Worm (Caenorhabditis elegans) whole organism, young adult: Measurements from ENCODE around the gene lido-1.
A peak's percentile ranks its signal among the peaks of the same experiment; 100 is the strongest.

ENCODE experiments used
- C17E4.6 ChIP-seq: fragments of 200-800 bp; sonication (Bioruptor generic); IDR thresholded peaks from 2 replicates; pipeline ENCODE4 v1.3.6; 2022; ENCODE audit warnings: missing genetic modification reagents, missing genetic modification characterization, missing compliant biosample characterization
- F22D6.2 ChIP-seq: sonication (generic microtip); optimal IDR thresholded peaks from 2 replicates; lab custom pipeline; 2016; ENCODE audit warnings: mild to moderate bottlenecking, missing genetic modification characterization, missing compliant biosample characterization
- F33H1.4 ChIP-seq: fragments of 200-800 bp; sonication (Bioruptor generic); IDR thresholded peaks from 2 replicates; pipeline ENCODE4 v1.3.6; 2022; ENCODE audit warnings: missing genetic modification reagents, missing genetic modification characterization, missing compliant biosample characterization
- F49E8.2 ChIP-seq: sonication (generic microtip); optimal IDR thresholded peaks from 3 replicates; lab custom pipeline; 2017; ENCODE audit warnings: missing genetic modification characterization, mild to moderate bottlenecking, missing compliant biosample characterization, antibody characterized with exemption, moderate library complexity; ENCODE audit not compliant: insufficient read depth
- K11D2.4 ChIP-seq: fragments of 200-800 bp; sonication (Bioruptor generic); IDR thresholded peaks from 2 replicates; pipeline ENCODE4 v1.3.6; 2022; ENCODE audit warnings: missing genetic modification reagents, missing genetic modification characterization, missing compliant biosample characterization
- Y53F4B.3 ChIP-seq: fragments of 200-800 bp; sonication (Bioruptor generic); IDR thresholded peaks from 2 replicates; pipeline ENCODE4 v1.3.6; 2022; ENCODE audit warnings: missing genetic modification reagents, missing genetic modification characterization, missing compliant biosample characterization
- Y53G8AR.9 ChIP-seq: fragments of 200-800 bp; sonication (Bioruptor generic); conservative IDR thresholded peaks from 2 replicates; pipeline ENCODE4 v1.3.6; 2022; ENCODE audit warnings: missing genetic modification reagents, missing genetic modification characterization, missing compliant biosample characterization
- Y79H2A.3 ChIP-seq: fragments of 200-800 bp; sonication (Bioruptor generic); conservative IDR thresholded peaks from 2 replicates; pipeline ENCODE4 v1.3.6; 2022; ENCODE audit warnings: missing genetic modification reagents, missing genetic modification characterization, missing compliant biosample characterization
- akir-1 ChIP-seq: fragments of 200-800 bp; sonication (Bioruptor generic); optimal IDR thresholded peaks from 2 replicates; lab custom pipeline; 2018; ENCODE audit warnings: mild to moderate bottlenecking, missing genetic modification characterization, moderate library complexity, missing compliant biosample characterization
- aptf-2 ChIP-seq: fragments of 200-800 bp; sonication (Bioruptor generic); conservative IDR thresholded peaks from 2 replicates; pipeline ENCODE4 v1.3.6; 2022; ENCODE audit warnings: missing genetic modification reagents, missing genetic modification characterization, missing compliant biosample characterization
- athp-1 ChIP-seq: sonication (generic microtip); optimal IDR thresholded peaks from 2 replicates; lab custom pipeline; 2017; ENCODE audit warnings: mild to moderate bottlenecking, missing genetic modification characterization, missing compliant biosample characterization
- attf-6 ChIP-seq: fragments of 200-800 bp; sonication (Bioruptor generic); IDR thresholded peaks from 2 replicates; pipeline ENCODE4 v1.3.6; 2022; ENCODE audit warnings: missing genetic modification reagents, missing genetic modification characterization, missing compliant biosample characterization
- bed-2 ChIP-seq: fragments of 200-800 bp; sonication (Bioruptor generic); IDR thresholded peaks from 2 replicates; pipeline ENCODE4 v1.3.6; 2022; ENCODE audit warnings: missing genetic modification reagents, missing genetic modification characterization, missing compliant biosample characterization
- cebp-1 ChIP-seq, 2 experiments: fragments of 200-800 bp in 1 of 2; sonication (Bioruptor generic) in 1 of 2; sonication (generic microtip) in 1 of 2; IDR thresholded peaks in 1 of 2; optimal IDR thresholded peaks in 1 of 2; 2 replicates each; pipeline versions ENCODE4 v1.3.6 to Lab custom; 2017 to 2022; ENCODE audit warnings: missing compliant biosample characterization in 2 of 2, missing genetic modification characterization in 2 of 2, mild to moderate bottlenecking in 1 of 2, missing genetic modification reagents in 1 of 2, moderate library complexity in 1 of 2
- ceh-91 ChIP-seq: fragments of 200-800 bp; sonication (Bioruptor generic); IDR thresholded peaks from 2 replicates; pipeline ENCODE4 v1.3.6; 2022; ENCODE audit warnings: missing genetic modification reagents, missing genetic modification characterization, missing compliant biosample characterization
- dpff-1 ChIP-seq: sonication (generic microtip); optimal IDR thresholded peaks from 2 replicates; lab custom pipeline; 2017; ENCODE audit warnings: mild to moderate bottlenecking, missing genetic modification characterization, missing compliant biosample characterization
- gei-17 ChIP-seq: fragments of 200-800 bp; sonication (Bioruptor generic); optimal IDR thresholded peaks from 2 replicates; lab custom pipeline; 2018; ENCODE audit warnings: mild to moderate bottlenecking, missing genetic modification characterization, missing compliant biosample characterization
- him-1 ChIP-seq: sonication (generic microtip); optimal IDR thresholded peaks from 2 replicates; lab custom pipeline; 2016; ENCODE audit warnings: missing genotype, missing genetic modification reagents, missing genetic modification characterization, missing compliant biosample characterization
- hmg-1.2 ChIP-seq: fragments of 200-800 bp; sonication (Bioruptor generic); IDR thresholded peaks from 2 replicates; pipeline ENCODE4 v1.3.6; 2022; ENCODE audit warnings: missing genetic modification reagents, missing genetic modification characterization, missing compliant biosample characterization
- hrde-1 ChIP-seq: sonication (generic microtip); optimal IDR thresholded peaks from 2 replicates; lab custom pipeline; 2016; ENCODE audit warnings: missing genetic modification characterization, mild to moderate bottlenecking, missing compliant biosample characterization, moderate library complexity, missing genotype, missing genetic modification reagents, borderline replicate concordance
- lag-1 ChIP-seq: fragments of 200-800 bp; sonication (Bioruptor generic); IDR thresholded peaks from 2 replicates; pipeline ENCODE4 v1.3.6; 2022; ENCODE audit warnings: missing genetic modification reagents, missing genetic modification characterization, missing compliant biosample characterization
- let-526 ChIP-seq: fragments of 200-800 bp; sonication (Bioruptor generic); IDR thresholded peaks from 2 replicates; pipeline ENCODE4 v1.3.6; 2022; ENCODE audit warnings: missing genetic modification reagents, missing genetic modification characterization, missing compliant biosample characterization
- lin-54 ChIP-seq: fragments of 200-800 bp; sonication (Bioruptor generic); optimal IDR thresholded peaks from 2 replicates; lab custom pipeline; 2018; ENCODE audit warnings: mild to moderate bottlenecking, missing genetic modification characterization, missing compliant biosample characterization
- lir-1 ChIP-seq: fragments of 200-800 bp; sonication (Bioruptor generic); conservative IDR thresholded peaks from 2 replicates; pipeline ENCODE4 v1.3.6; 2022; ENCODE audit warnings: missing genetic modification reagents, missing genetic modification characterization, missing compliant biosample characterization
- lsl-1 ChIP-seq: fragments of 200-800 bp; sonication (Bioruptor generic); optimal IDR thresholded peaks from 2 replicates; lab custom pipeline; 2018; ENCODE audit warnings: mild to moderate bottlenecking, missing genetic modification characterization, moderate library complexity, missing compliant biosample characterization
- madf-8 ChIP-seq: fragments of 200-800 bp; sonication (Bioruptor generic); conservative IDR thresholded peaks from 2 replicates; pipeline ENCODE4 v1.3.6; 2022; ENCODE audit warnings: missing genetic modification reagents, missing genetic modification characterization, missing compliant biosample characterization
- nhr-27 ChIP-seq: fragments of 200-800 bp; sonication (Bioruptor generic); optimal IDR thresholded peaks from 2 replicates; lab custom pipeline; 2018; ENCODE audit warnings: mild to moderate bottlenecking, missing genetic modification characterization, moderate library complexity, missing compliant biosample characterization
- rcor-1 ChIP-seq: fragments of 200-800 bp; sonication (Bioruptor generic); IDR thresholded peaks from 2 replicates; pipeline ENCODE4 v1.3.6; 2022; ENCODE audit warnings: missing genetic modification reagents, missing genetic modification characterization, missing compliant biosample characterization
- rec-8 ChIP-seq, 2 experiments: sonication (generic microtip); optimal IDR thresholded peaks; 2 replicates each; lab custom pipeline; 2016; ENCODE audit warnings: mild to moderate bottlenecking in 2 of 2, missing genetic modification characterization in 2 of 2, missing genetic modification reagents in 2 of 2, missing genotype in 2 of 2, missing biosample characterization in 1 of 2, missing compliant biosample characterization in 1 of 2, moderate library complexity in 1 of 2
- snpc-1.3 ChIP-seq: sonication (generic microtip); optimal IDR thresholded peaks from 2 replicates; lab custom pipeline; 2017; ENCODE audit warnings: missing genetic modification characterization, mild to moderate bottlenecking, missing compliant biosample characterization, antibody characterized with exemption, moderate library complexity, missing genotype, missing genetic modification reagents; ENCODE audit not compliant: insufficient read depth
- somi-1 ChIP-seq: fragments of 200-800 bp; sonication (Bioruptor generic); optimal IDR thresholded peaks from 2 replicates; lab custom pipeline; 2018; ENCODE audit warnings: mild to moderate bottlenecking, missing genetic modification characterization, missing compliant biosample characterization
- sptf-2 ChIP-seq: fragments of 200-800 bp; sonication (Bioruptor generic); optimal IDR thresholded peaks from 2 replicates; lab custom pipeline; 2018; ENCODE audit warnings: mild to moderate bottlenecking, missing genetic modification characterization, missing compliant biosample characterization
- tbx-9 ChIP-seq: sonication (generic microtip); optimal IDR thresholded peaks from 2 replicates; lab custom pipeline; 2016; ENCODE audit warnings: borderline replicate concordance, missing genetic modification characterization, inconsistent platforms, missing compliant biosample characterization
- zfh-2 ChIP-seq: fragments of 200-800 bp; sonication (Bioruptor generic); conservative IDR thresholded peaks from 2 replicates; pipeline ENCODE4 v1.3.6; 2022; ENCODE audit warnings: missing genetic modification reagents, missing genetic modification characterization, missing compliant biosample characterization
- ztf-18 ChIP-seq: sonication (generic microtip); optimal IDR thresholded peaks from 2 replicates; lab custom pipeline; 2016; ENCODE audit warnings: missing genotype, mild to moderate bottlenecking, missing genetic modification characterization, missing compliant biosample characterization
- ztf-22 ChIP-seq: fragments of 200-800 bp; sonication (Bioruptor generic); optimal IDR thresholded peaks from 2 replicates; lab custom pipeline; 2018; ENCODE audit warnings: mild to moderate bottlenecking, missing genetic modification characterization, moderate library complexity, missing compliant biosample characterization
- ztf-26 ChIP-seq: sonication (generic microtip); optimal IDR thresholded peaks from 2 replicates; lab custom pipeline; 2017; ENCODE audit warnings: missing genetic modification characterization, missing compliant biosample characterization

lido-1 gene

ce11 chrX:17063749-17064252 is 32.6 kb downstream of the lido-1 start (continued):
- TF ChIP-seq snpc-1.3 (tag; lab: Kevin White, UChicago) (no peak), rec-8 (tag; optimal IDR thresholded peaks at IDR 0.05; lab: Kevin White, UChicago) (no peak), Y53F4B.3 (GFP tag; lab: Robert Waterston, UW) (no peak), ztf-18 (tag; lab: Kevin White, UChicago) (no peak), lsl-1 (GFP tag; lab: Kevin White, UChicago) (no peak), F49E8.2 (tag; lab: Kevin White, UChicago) (no peak), bed-2 (no peak), athp-1 (tag; lab: Kevin White, UChicago) (no peak), attf-6 (GFP tag; lab: Robert Waterston, UW) (no peak), Y79H2A.3 (no peak), gei-17 (GFP tag; lab: Kevin White, UChicago) (no peak), sptf-2 (GFP tag; lab: Kevin White, UChicago) (no peak), lir-1 (GFP tag; lab: Robert Waterston, UW) (0 out of 2 replicates have a peak, but pooled peaks have one; percentile 49), ceh-91 (GFP tag; lab: Robert Waterston, UW) (no peak), aptf-2 (GFP tag; lab: Robert Waterston, UW) (no peak), let-526 (GFP tag; lab: Robert Waterston, UW) (no peak), zfh-2 (GFP tag; lab: Robert Waterston, UW) (peak; percentile 51; the same call in 1 of the 2 replicates), akir-1 (GFP tag; lab: Kevin White, UChicago) (no peak), F33H1.4 (GFP tag; lab: Robert Waterston, UW) (no peak), hrde-1 (tag; lab: Kevin White, UChicago) (no peak), ztf-22 (GFP tag; lab: Kevin White, UChicago) (peak; percentile 54), nhr-27 (tag; lab: Kevin White, UChicago) (no peak), dpff-1 (tag; lab: Kevin White, UChicago) (no peak), him-1 (tag; lab: Kevin White, UChicago) (no peak), lin-54 (GFP tag; lab: Kevin White, UChicago) (peak; percentile 28), hmg-1.2 (peak; percentile 68)

ce11 chrX:17062165-17062564 is 34.2 kb downstream of the lido-1 start:
- peak; percentile 7 for TF ChIP-seq somi-1
- no peak for TF ChIP-seq rcor-1 (GFP tag; lab: Robert Waterston, UW)
- TF ChIP-seq ztf-26 (tag; lab: Kevin White, UChicago), result peak; percentile 32
- no peak for TF ChIP-seq tbx-9
- TF ChIP-seq K11D2.4 (GFP tag; lab: Robert Waterston, UW), result 0 out of 2 replicates have a peak, but pooled peaks have one; percentile 37
- no peak for TF ChIP-seq lag-1 (GFP tag; lab: Robert Waterston, UW)
- no peak for TF ChIP-seq cebp-1 (GFP tag; IDR thresholded peaks at IDR 0.05; lab: Robert Waterston, UW)
- TF ChIP-seq cebp-1 (tag; optimal IDR thresholded peaks at IDR 0.05; lab: Kevin White, UChicago), result peak; percentile 18
- no peak for TF ChIP-seq lir-1 (GFP tag; lab: Robert Waterston, UW)

ce11 chrX:17059760-17060159 is 36.6 kb downstream of the lido-1 start:
- no peak for TF ChIP-seq Y53G8AR.9 (GFP tag; lab: Robert Waterston, UW)
- no peak for TF ChIP-seq madf-8
- no peak for TF ChIP-seq C17E4.6 (GFP tag; lab: Robert Waterston, UW)
- TF ChIP-seq F22D6.2, result no peak
- no peak for TF ChIP-seq F49E8.2 (tag; lab: Kevin White, UChicago)
- TF ChIP-seq, all 124 proteins: peak for 0
